Fruit fly (Drosophila melanogaster) whole organism, embryonic: Measurements from ENCODE around the gene Mkp3.

ENCODE experiments used
- Bgb ChIP-seq: fragments of 200-800 bp; sonication (Bioruptor generic); IDR thresholded peaks from 2 replicates; pipeline ENCODE4 v1.3.6; 2022; ENCODE audit warnings: missing biosample characterization, missing genetic modification characterization; ENCODE audit not compliant: partially characterized antibody
- CG10147 ChIP-seq: fragments of 200-800 bp; sonication (Bioruptor generic); optimal IDR thresholded peaks from 2 replicates; lab custom pipeline; 2019; ENCODE audit warnings: missing biosample characterization, mild to moderate bottlenecking, missing genetic modification characterization, moderate library complexity
- CG10274 ChIP-seq: fragments of 200-800 bp; sonication (Bioruptor generic); optimal IDR thresholded peaks from 3 replicates; lab custom pipeline; 2017; ENCODE audit warnings: missing biosample characterization, mild to moderate bottlenecking, missing genetic modification characterization
- CG13775 ChIP-seq: fragments of 200-800 bp; sonication (Bioruptor generic); optimal IDR thresholded peaks from 3 replicates; lab custom pipeline; 2017; ENCODE audit warnings: missing biosample characterization, mild to moderate bottlenecking, missing genetic modification characterization
- CG14667 ChIP-seq: fragments of 200-800 bp; sonication (Bioruptor generic); IDR thresholded peaks from 2 replicates; pipeline ENCODE4 v1.3.6; 2022; ENCODE audit warnings: missing biosample characterization, missing genetic modification characterization
- CG1603 ChIP-seq: fragments of 200-800 bp; sonication (Bioruptor generic); optimal IDR thresholded peaks from 2 replicates; lab custom pipeline; 2019; ENCODE audit warnings: missing biosample characterization, mild to moderate bottlenecking, missing genetic modification characterization, moderate library complexity
- CG16813 ChIP-seq: fragments of 200-800 bp; sonication (Bioruptor generic); IDR thresholded peaks from 3 replicates; pipeline ENCODE4 v1.3.6; 2022; ENCODE audit warnings: missing biosample characterization, missing genetic modification characterization; ENCODE audit not compliant: partially characterized antibody
- CG17361 ChIP-seq: fragments of 200-800 bp; sonication (Bioruptor generic); IDR thresholded peaks from 3 replicates; pipeline ENCODE4 v1.3.6; 2022; ENCODE audit warnings: missing biosample characterization, missing genetic modification characterization
- CG18011 ChIP-seq: fragments of 200-800 bp; sonication (Bioruptor generic); optimal IDR thresholded peaks from 2 replicates; lab custom pipeline; 2017; ENCODE audit warnings: missing biosample characterization, missing genetic modification characterization, mild to moderate bottlenecking, moderate library complexity, missing genotype
- CG18599 ChIP-seq: fragments of 200-800 bp; sonication (Bioruptor generic); optimal IDR thresholded peaks from 3 replicates; lab custom pipeline; 2017; ENCODE audit warnings: missing biosample characterization, missing genetic modification characterization, mild to moderate bottlenecking, moderate library complexity, missing genetic modification reagents
- CG2678 ChIP-seq: fragments of 200-800 bp; sonication (Bioruptor generic); optimal IDR thresholded peaks from 3 replicates; lab custom pipeline; 2019; ENCODE audit warnings: missing biosample characterization, mild to moderate bottlenecking, missing genetic modification characterization, moderate library complexity
- CG3163 ChIP-seq: fragments of 200-800 bp; sonication (Bioruptor generic); optimal IDR thresholded peaks from 3 replicates; lab custom pipeline; 2016; ENCODE audit warnings: missing biosample characterization, missing genetic modification characterization
- CG43689 ChIP-seq: fragments of 200-800 bp; sonication (Bioruptor generic); IDR thresholded peaks from 2 replicates; pipeline ENCODE4 v1.3.6; 2022; ENCODE audit warnings: missing biosample characterization, missing genetic modification characterization
- CG7372 ChIP-seq: fragments of 200-800 bp; sonication (Bioruptor generic); IDR thresholded peaks from 2 replicates; pipeline ENCODE4 v1.3.6; 2022; ENCODE audit warnings: missing biosample characterization, missing genetic modification characterization
- CG7786 ChIP-seq: fragments of 200-800 bp; sonication (Bioruptor generic); optimal IDR thresholded peaks from 2 replicates; lab custom pipeline; 2016; ENCODE audit warnings: missing biosample characterization, missing genetic modification characterization
- CG8281 ChIP-seq: fragments of 200-800 bp; sonication (Bioruptor generic); optimal IDR thresholded peaks from 2 replicates; lab custom pipeline; 2018; ENCODE audit warnings: missing biosample characterization, mild to moderate bottlenecking, missing genetic modification characterization, moderate library complexity
- Dip2 ChIP-seq: fragments of 200-800 bp; sonication (Bioruptor generic); IDR thresholded peaks from 2 replicates; pipeline ENCODE4 v1.3.6; 2022; ENCODE audit warnings: missing biosample characterization, missing genetic modification characterization
- Dp ChIP-seq: fragments of 200-800 bp; sonication (Bioruptor generic); optimal IDR thresholded peaks from 2 replicates; lab custom pipeline; 2018; ENCODE audit warnings: missing biosample characterization, mild to moderate bottlenecking, missing genetic modification characterization, moderate library complexity
- E2f2 ChIP-seq: fragments of 200-800 bp; sonication (Bioruptor generic); IDR thresholded peaks from 2 replicates; pipeline ENCODE4 v1.3.6; 2022; ENCODE audit warnings: missing biosample characterization, missing genetic modification characterization
- Hand ChIP-seq: fragments of 200-800 bp; sonication (Bioruptor generic); optimal IDR thresholded peaks from 2 replicates; lab custom pipeline; 2017; ENCODE audit warnings: mild to moderate bottlenecking, missing biosample characterization, missing genetic modification reagents, missing genetic modification characterization
- Neu2 ChIP-seq: fragments of 200-800 bp; sonication (Bioruptor generic); optimal IDR thresholded peaks from 3 replicates; lab custom pipeline; 2016; ENCODE audit warnings: missing biosample characterization, missing genetic modification characterization, borderline replicate concordance
- Pdp1 ChIP-seq, 2 experiments: fragments of 200-800 bp; sonication (Bioruptor generic); optimal IDR thresholded peaks; 3 replicates each; lab custom pipeline; 2016; ENCODE audit warnings: missing biosample characterization in 2 of 2, missing genetic modification characterization in 2 of 2, mild to moderate bottlenecking in 1 of 2, moderate library complexity in 1 of 2
- Rfx ChIP-seq: fragments of 200-800 bp; sonication (Bioruptor generic); IDR thresholded peaks from 2 replicates; pipeline ENCODE4 v1.3.6; 2022; ENCODE audit warnings: missing biosample characterization, missing genetic modification characterization
- Scr ChIP-seq: fragments of 200-800 bp; sonication (Bioruptor generic); IDR thresholded peaks from 2 replicates; pipeline ENCODE4 v1.3.6; 2022; ENCODE audit warnings: missing biosample characterization, missing genetic modification characterization; ENCODE audit not compliant: partially characterized antibody
- Xrp1 ChIP-seq: fragments of 200-800 bp; sonication (Bioruptor generic); IDR thresholded peaks from 2 replicates; pipeline ENCODE4 v1.3.6; 2022; ENCODE audit warnings: missing biosample characterization, missing genetic modification characterization
- abd-A ChIP-seq: fragments of 200-800 bp; sonication (Bioruptor generic); optimal IDR thresholded peaks from 3 replicates; lab custom pipeline; 2019; ENCODE audit warnings: missing biosample characterization, mild to moderate bottlenecking, missing genetic modification characterization, moderate library complexity
- cg ChIP-seq: fragments of 200-800 bp; sonication (Bioruptor generic); optimal IDR thresholded peaks from 3 replicates; lab custom pipeline; 2019; ENCODE audit warnings: missing biosample characterization, mild to moderate bottlenecking, missing genetic modification characterization, moderate library complexity
- chif ChIP-seq, 2 experiments: fragments of 200-800 bp; sonication (Bioruptor generic); optimal IDR thresholded peaks; 3 replicates each; lab custom pipeline; 2016; ENCODE audit warnings: missing biosample characterization in 2 of 2, missing genetic modification characterization in 2 of 2
- crc ChIP-seq: fragments of 200-800 bp; sonication (Bioruptor generic); optimal IDR thresholded peaks from 2 replicates; lab custom pipeline; 2016; ENCODE audit warnings: missing biosample characterization, missing genetic modification characterization
- dpn ChIP-seq, 2 experiments: fragments of 200-800 bp; sonication (Bioruptor generic); optimal IDR thresholded peaks; 3 replicates each; lab custom pipeline; 2016; ENCODE audit warnings: missing biosample characterization in 2 of 2, missing genetic modification characterization in 2 of 2
- ewg ChIP-seq: fragments of 200-800 bp; sonication (Bioruptor generic); optimal IDR thresholded peaks from 3 replicates; lab custom pipeline; 2017; ENCODE audit warnings: mild to moderate bottlenecking, missing biosample characterization, missing genetic modification reagents, missing genetic modification characterization
- exex ChIP-seq: fragments of 200-800 bp; sonication (Bioruptor generic); optimal IDR thresholded peaks from 4 replicates; lab custom pipeline; 2018; ENCODE audit warnings: missing biosample characterization, mild to moderate bottlenecking, missing genetic modification characterization, moderate library complexity
- her ChIP-seq: fragments of 200-800 bp; sonication (Bioruptor generic); optimal IDR thresholded peaks from 2 replicates; lab custom pipeline; 2016; ENCODE audit warnings: missing biosample characterization, missing genetic modification characterization
- insv ChIP-seq, 2 experiments: fragments of 200-800 bp; sonication (Bioruptor generic); optimal IDR thresholded peaks; 3 replicates each; lab custom pipeline; 2016 to 2018; ENCODE audit warnings: missing biosample characterization in 2 of 2, missing genetic modification characterization in 2 of 2
- inv ChIP-seq: fragments of 200-800 bp; sonication (Bioruptor generic); IDR thresholded peaks from 2 replicates; pipeline ENCODE4 v1.3.6; 2022; ENCODE audit warnings: missing biosample characterization, missing genetic modification characterization; ENCODE audit not compliant: partially characterized antibody
- jing ChIP-seq: fragments of 200-800 bp; sonication (Bioruptor generic); optimal IDR thresholded peaks from 2 replicates; lab custom pipeline; 2018; ENCODE audit warnings: missing biosample characterization, mild to moderate bottlenecking, missing genetic modification characterization
- jumu ChIP-seq: fragments of 200-800 bp; sonication (Bioruptor generic); optimal IDR thresholded peaks from 3 replicates; lab custom pipeline; 2016; ENCODE audit warnings: missing biosample characterization, missing genetic modification characterization
- kay ChIP-seq: fragments of 200-800 bp; sonication (Bioruptor generic); optimal IDR thresholded peaks from 2 replicates; lab custom pipeline; 2016; ENCODE audit warnings: missing biosample characterization, missing genetic modification characterization
- ken ChIP-seq: fragments of 200-800 bp; sonication (Bioruptor generic); IDR thresholded peaks from 3 replicates; pipeline ENCODE4 v1.3.6; 2022; ENCODE audit warnings: missing biosample characterization, missing genetic modification characterization
- lab ChIP-seq: fragments of 200-800 bp; sonication (Bioruptor generic); optimal IDR thresholded peaks from 3 replicates; lab custom pipeline; 2017; ENCODE audit warnings: missing biosample characterization, missing genetic modification characterization, mild to moderate bottlenecking, moderate library complexity, missing genetic modification reagents
- nerfin-1 ChIP-seq: fragments of 200-800 bp; sonication (Bioruptor generic); optimal IDR thresholded peaks from 3 replicates; lab custom pipeline; 2019; ENCODE audit warnings: missing biosample characterization, mild to moderate bottlenecking, missing genetic modification characterization, moderate library complexity
- onecut ChIP-seq: fragments of 200-800 bp; sonication (Bioruptor generic); IDR thresholded peaks from 2 replicates; pipeline ENCODE4 v1.3.6; 2022; ENCODE audit warnings: missing biosample characterization, missing genetic modification characterization
- p53 ChIP-seq: fragments of 200-800 bp; sonication (Bioruptor generic); optimal IDR thresholded peaks from 2 replicates; lab custom pipeline; 2016; ENCODE audit warnings: missing biosample characterization, missing genetic modification characterization
- pnt ChIP-seq: fragments of 200-800 bp; sonication (Bioruptor generic); optimal IDR thresholded peaks from 3 replicates; lab custom pipeline; 2016; ENCODE audit warnings: missing biosample characterization, missing genetic modification characterization
- sd ChIP-seq: fragments of 200-800 bp; sonication (Bioruptor generic); optimal IDR thresholded peaks from 3 replicates; lab custom pipeline; 2018; ENCODE audit warnings: missing biosample characterization, mild to moderate bottlenecking, missing genetic modification characterization, moderate library complexity
- stc ChIP-seq: fragments of 200-800 bp; sonication (Bioruptor generic); IDR thresholded peaks from 2 replicates; pipeline ENCODE4 v1.3.6; 2022; ENCODE audit warnings: missing biosample characterization, missing genetic modification characterization
- z ChIP-seq: fragments of 200-800 bp; sonication (Bioruptor generic); IDR thresholded peaks from 3 replicates; pipeline ENCODE4 v1.3.6; 2022; ENCODE audit warnings: missing biosample characterization, missing genetic modification characterization
- zfh2 ChIP-seq: fragments of 200-800 bp; sonication (Bioruptor generic); optimal IDR thresholded peaks from 2 replicates; lab custom pipeline; 2016; ENCODE audit warnings: missing biosample characterization, missing genetic modification characterization

The Mkp3 gene

DNA sequence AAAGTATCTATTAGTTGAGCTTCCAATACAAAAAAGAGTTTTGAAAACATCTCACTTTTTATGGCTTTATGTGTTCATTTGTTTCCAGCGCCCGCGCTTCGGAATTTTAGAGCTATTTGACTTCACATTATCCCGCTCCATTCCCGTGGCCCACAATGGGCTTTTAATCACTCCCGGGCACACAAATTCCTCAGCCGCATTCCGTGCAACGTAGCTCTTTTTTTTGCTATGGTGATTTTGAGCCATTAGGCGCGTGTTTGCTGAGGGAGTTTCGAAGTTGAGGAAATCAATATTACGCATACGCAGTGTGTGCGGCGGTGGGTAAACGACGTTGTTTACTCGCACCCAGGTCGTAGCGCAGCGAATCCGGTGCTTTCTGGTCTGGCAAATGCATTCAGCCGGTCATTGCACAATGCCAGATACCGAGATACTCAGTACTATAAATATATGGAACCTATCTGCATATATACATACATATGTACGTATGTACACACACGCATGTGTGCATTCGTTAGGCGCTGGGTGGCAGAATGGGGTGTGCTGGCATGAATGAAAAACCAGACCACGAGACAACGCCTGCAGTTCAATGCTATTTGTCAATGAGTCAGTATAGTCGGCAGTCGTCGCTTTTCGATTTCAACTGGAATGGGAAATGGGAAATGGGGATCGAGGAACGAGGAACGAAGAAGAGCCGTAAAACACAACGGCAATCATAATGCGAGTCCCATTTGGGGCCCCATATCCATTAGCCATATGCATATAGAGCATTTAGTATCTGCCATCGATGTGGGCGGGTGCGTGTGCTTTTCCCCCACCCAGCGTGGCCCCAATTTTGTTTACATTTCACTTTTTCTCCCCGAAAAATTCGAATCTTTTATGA, 13.0 kb downstream of the Mkp3 start (continued):
- TF ChIP-seq CG2678 (tag; lab: Kevin White, UChicago): peak; percentile 23
- peak; percentile 17 for TF ChIP-seq CG18599 (GFP tag; lab: Kevin White, UChicago)
- peak; percentile 22 for TF ChIP-seq lab (GFP tag; lab: Kevin White, UChicago)
- no peak for TF ChIP-seq Dp (GFP tag; lab: Kevin White, UChicago)
- TF ChIP-seq ken (GFP tag; lab: Robert Waterston, UW): no peak
- no peak for TF ChIP-seq jing
- peak; percentile 37 for TF ChIP-seq ewg (GFP tag; lab: Kevin White, UChicago)
- no peak for TF ChIP-seq CG18011 (GFP tag; lab: Kevin White, UChicago)
- TF ChIP-seq Scr (GFP tag; lab: Robert Waterston, UW): no peak
- no peak for TF ChIP-seq Neu2
- peak; percentile 94 for TF ChIP-seq sd (tag; lab: Kevin White, UChicago)
- no peak for TF ChIP-seq crc (GFP tag; lab: Kevin White, UChicago)
- TF ChIP-seq pnt (GFP tag; lab: Kevin White, UChicago): peak; percentile 4
- no peak for TF ChIP-seq CG10147 (GFP tag; lab: Kevin White, UChicago)
- peak; percentile 7; the same call in 1 of the 2 replicates for TF ChIP-seq stc
- no peak for TF ChIP-seq jumu (GFP tag; lab: Kevin White, UChicago)
- peak; percentile 16 for TF ChIP-seq CG1603 (tag; lab: Kevin White, UChicago)
- TF ChIP-seq CG3163 (GFP tag; lab: Kevin White, UChicago): no peak
- 0 out of 2 replicates have a peak, but pooled peaks have one; percentile 8 for TF ChIP-seq Bgb (GFP tag; lab: Robert Waterston, UW)
- TF ChIP-seq Dip2 (GFP tag; lab: Robert Waterston, UW): no peak
- TF ChIP-seq exex: no peak
- 0 out of 2 replicates have a peak, but pooled peaks have one; percentile 7 for TF ChIP-seq E2f2 (GFP tag; lab: Robert Waterston, UW)
- peak; percentile 1 for TF ChIP-seq nerfin-1 (tag; lab: Kevin White, UChicago)
- TF ChIP-seq onecut (GFP tag; lab: Robert Waterston, UW): peak; percentile 55
- TF ChIP-seq CG7786: no peak
- TF ChIP-seq zfh2: no peak
- TF ChIP-seq CG13775 (GFP tag; lab: Kevin White, UChicago): no peak
- TF ChIP-seq abd-A (tag; lab: Kevin White, UChicago): peak; percentile 42
- peak; percentile 40 for TF ChIP-seq cg
- TF ChIP-seq kay (GFP tag; lab: Kevin White, UChicago): peak; percentile 19
- TF ChIP-seq CG16813 (GFP tag; lab: Robert Waterston, UW): no peak
- TF ChIP-seq Rfx (GFP tag; lab: Robert Waterston, UW): 0 out of 2 replicates have a peak, but pooled peaks have one; percentile 6
- peak in 1 of 2 experiments; percentile 3 for TF ChIP-seq dpn (GFP tag; optimal IDR thresholded peaks at IDR 0.05; lab: Kevin White, UChicago)
- TF ChIP-seq inv (GFP tag; lab: Robert Waterston, UW): no peak
- TF ChIP-seq her (GFP tag; lab: Kevin White, UChicago): no peak
- TF ChIP-seq CG7372 (GFP tag; lab: Robert Waterston, UW): peak; percentile 68
- TF ChIP-seq Hand (GFP tag; lab: Kevin White, UChicago): no peak
- TF ChIP-seq Pdp1 (GFP tag; optimal IDR thresholded peaks at IDR 0.05; lab: Kevin White, UChicago): peak in 1 of 2 experiments; percentile 67
- TF ChIP-seq CG10274 (GFP tag; lab: Kevin White, UChicago): no peak
- TF ChIP-seq chif (GFP tag; optimal IDR thresholded peaks at IDR 0.05; lab: Kevin White, UChicago): peak in 1 of 2 experiments; percentile 0
- no peak for TF ChIP-seq CG17361 (GFP tag; lab: Robert Waterston, UW)
- TF ChIP-seq p53: no peak
- TF ChIP-seq CG43689: 0 out of 2 replicates have a peak, but pooled peaks have one; percentile 17
- no peak for TF ChIP-seq z (GFP tag; lab: Robert Waterston, UW)
- no peak for TF ChIP-seq insv (GFP tag; optimal IDR thresholded peaks at IDR 0.05; lab: Kevin White, UChicago)
- TF ChIP-seq Xrp1 (GFP tag; lab: Robert Waterston, UW): no peak
- no peak for TF ChIP-seq CG8281 (tag; lab: Kevin White, UChicago)
- no peak for TF ChIP-seq CG14667
